Fruit fly (Drosophila melanogaster) whole organism, embryonic: ENCODE results near the gene Rab7.

Experiments
- Asciz ChIP-seq: fragments of 200-800 bp; sonication (Bioruptor generic); optimal IDR thresholded peaks from 2 replicates; lab custom pipeline; 2017; ENCODE audit warnings: missing biosample characterization, mild to moderate bottlenecking, missing genetic modification characterization, missing genetic modification reagents
- Awh ChIP-seq: fragments of 200-800 bp; sonication (Bioruptor generic); IDR thresholded peaks from 2 replicates; pipeline ENCODE4, ENCODE4 v1.3.6; 2022; ENCODE audit warnings: missing biosample characterization, missing genetic modification characterization
- CG10274 ChIP-seq: fragments of 200-800 bp; sonication (Bioruptor generic); optimal IDR thresholded peaks from 3 replicates; lab custom pipeline; 2017; ENCODE audit warnings: missing biosample characterization, mild to moderate bottlenecking, missing genetic modification characterization
- CG11247 ChIP-seq: fragments of 200-800 bp; sonication (Bioruptor generic); IDR thresholded peaks from 2 replicates; pipeline ENCODE4 v1.3.6; 2022; ENCODE audit warnings: missing biosample characterization, missing genetic modification characterization
- CG13775 ChIP-seq: fragments of 200-800 bp; sonication (Bioruptor generic); optimal IDR thresholded peaks from 3 replicates; lab custom pipeline; 2017; ENCODE audit warnings: missing biosample characterization, mild to moderate bottlenecking, missing genetic modification characterization
- CG14710 ChIP-seq: fragments of 200-800 bp; sonication (Bioruptor generic); optimal IDR thresholded peaks from 3 replicates; lab custom pipeline; 2019; ENCODE audit warnings: missing biosample characterization, mild to moderate bottlenecking, missing genetic modification characterization, moderate library complexity
- CG16815 ChIP-seq: fragments of 200-800 bp; sonication (Bioruptor generic); optimal IDR thresholded peaks from 3 replicates; lab custom pipeline; 2017; ENCODE audit warnings: missing biosample characterization, mild to moderate bottlenecking, missing genetic modification characterization
- CG17359 ChIP-seq: fragments of 200-800 bp; sonication (Bioruptor generic); optimal IDR thresholded peaks from 3 replicates; lab custom pipeline; 2018; ENCODE audit warnings: missing biosample characterization, mild to moderate bottlenecking, missing genetic modification characterization, moderate library complexity
- CG17912 ChIP-seq: fragments of 200-800 bp; sonication (Bioruptor generic); optimal IDR thresholded peaks from 2 replicates; lab custom pipeline; 2018; ENCODE audit warnings: missing biosample characterization, mild to moderate bottlenecking, missing genetic modification characterization
- CG18764 ChIP-seq: fragments of 200-800 bp; sonication (Bioruptor generic); optimal IDR thresholded peaks from 3 replicates; lab custom pipeline; 2016; ENCODE audit warnings: missing biosample characterization, missing genetic modification characterization
- CG30020 ChIP-seq: fragments of 200-800 bp; optimal IDR thresholded peaks from 2 replicates; lab custom pipeline; 2019; ENCODE audit warnings: missing biosample characterization, mild to moderate bottlenecking, missing genetic modification characterization, moderate library complexity
- CG3065 ChIP-seq: fragments of 200-800 bp; sonication (Bioruptor generic); optimal IDR thresholded peaks from 2 replicates; lab custom pipeline; 2016; ENCODE audit warnings: missing biosample characterization, missing genetic modification characterization
- CG33213 ChIP-seq: fragments of 200-800 bp; sonication (Bioruptor generic); optimal IDR thresholded peaks from 3 replicates; lab custom pipeline; 2016; ENCODE audit warnings: missing biosample characterization, missing genetic modification characterization
- CG33557 ChIP-seq: fragments of 200-800 bp; sonication (Bioruptor generic); optimal IDR thresholded peaks from 2 replicates; lab custom pipeline; 2019; ENCODE audit warnings: missing biosample characterization, mild to moderate bottlenecking, missing genetic modification characterization, moderate library complexity
- CG43689 ChIP-seq: fragments of 200-800 bp; sonication (Bioruptor generic); IDR thresholded peaks from 2 replicates; pipeline ENCODE4 v1.3.6; 2022; ENCODE audit warnings: missing biosample characterization, missing genetic modification characterization
- CG4424 ChIP-seq: fragments of 200-800 bp; sonication (Bioruptor generic); optimal IDR thresholded peaks from 3 replicates; lab custom pipeline; 2016; ENCODE audit warnings: missing biosample characterization, missing genetic modification characterization
- CG5245 ChIP-seq: fragments of 200-800 bp; sonication (Bioruptor generic); optimal IDR thresholded peaks from 3 replicates; lab custom pipeline; 2016; ENCODE audit warnings: missing biosample characterization, missing genetic modification characterization
- CG6813 ChIP-seq: fragments of 200-800 bp; sonication (Bioruptor generic); optimal IDR thresholded peaks from 2 replicates; lab custom pipeline; 2017; ENCODE audit warnings: missing biosample characterization, missing genetic modification characterization, mild to moderate bottlenecking, moderate library complexity, missing genetic modification reagents
- CG7928 ChIP-seq: fragments of 200-800 bp; sonication (Bioruptor generic); optimal IDR thresholded peaks from 2 replicates; lab custom pipeline; 2017; ENCODE audit warnings: missing biosample characterization, mild to moderate bottlenecking, missing genetic modification characterization
- CG8359 ChIP-seq: fragments of 200-800 bp; sonication (Bioruptor generic); optimal IDR thresholded peaks from 2 replicates; lab custom pipeline; 2017; ENCODE audit warnings: missing biosample characterization, mild to moderate bottlenecking, missing genetic modification characterization, borderline replicate concordance
- CG9215 ChIP-seq: fragments of 200-800 bp; sonication (Bioruptor generic); IDR thresholded peaks from 2 replicates; pipeline ENCODE4 v1.3.6; 2022; ENCODE audit warnings: missing biosample characterization, missing genetic modification characterization
- CG9932 ChIP-seq: fragments of 200-800 bp; sonication (Bioruptor generic); IDR thresholded peaks from 2 replicates; pipeline ENCODE4 v1.3.6; 2022; ENCODE audit warnings: missing biosample characterization, missing genetic modification characterization
- Dll ChIP-seq: fragments of 200-800 bp; sonication (Bioruptor generic); IDR thresholded peaks from 4 replicates; pipeline ENCODE4 v1.3.6; 2022; ENCODE audit warnings: missing biosample characterization, missing genetic modification characterization; ENCODE audit not compliant: partially characterized antibody
- E2f1 ChIP-seq: fragments of 200-800 bp; sonication (Bioruptor generic); IDR thresholded peaks from 2 replicates; pipeline ENCODE4 v1.3.6; 2022; ENCODE audit warnings: missing biosample characterization, missing genetic modification characterization
- Fer2 ChIP-seq: fragments of 200-800 bp; sonication (Bioruptor generic); optimal IDR thresholded peaks from 2 replicates; lab custom pipeline; 2018; ENCODE audit warnings: missing biosample characterization, mild to moderate bottlenecking, missing genetic modification characterization, moderate library complexity
- H15 ChIP-seq: fragments of 200-800 bp; sonication (Bioruptor generic); IDR thresholded peaks from 3 replicates; pipeline ENCODE4 v1.3.6; 2022; ENCODE audit warnings: missing biosample characterization, missing genetic modification characterization
- Hmr ChIP-seq: fragments of 200-800 bp; sonication (Bioruptor generic); optimal IDR thresholded peaks from 3 replicates; lab custom pipeline; 2017; ENCODE audit warnings: mild to moderate bottlenecking, missing biosample characterization, missing genetic modification reagents, missing genetic modification characterization
- NFAT ChIP-seq: fragments of 200-800 bp; sonication (Bioruptor generic); IDR thresholded peaks from 2 replicates; pipeline ENCODE4 v1.3.6; 2022; ENCODE audit warnings: missing biosample characterization, missing genetic modification characterization
- Neu2 ChIP-seq: fragments of 200-800 bp; sonication (Bioruptor generic); optimal IDR thresholded peaks from 3 replicates; lab custom pipeline; 2016; ENCODE audit warnings: missing biosample characterization, missing genetic modification characterization, borderline replicate concordance
- Nf-YC ChIP-seq: fragments of 200-800 bp; optimal IDR thresholded peaks from 3 replicates; lab custom pipeline; 2019; ENCODE audit warnings: missing biosample characterization, mild to moderate bottlenecking, missing genetic modification characterization, moderate library complexity
- Ssrp ChIP-seq: fragments of 200-800 bp; sonication (Bioruptor generic); optimal IDR thresholded peaks from 2 replicates; lab custom pipeline; 2018; ENCODE audit warnings: missing biosample characterization, mild to moderate bottlenecking, missing genetic modification characterization, moderate library complexity
- Usf ChIP-seq: fragments of 200-800 bp; sonication (Bioruptor generic); optimal IDR thresholded peaks from 2 replicates; lab custom pipeline; 2017; ENCODE audit warnings: missing genotype, missing biosample characterization, missing genetic modification characterization
- Vsx1 ChIP-seq: fragments of 200-800 bp; sonication (Bioruptor generic); optimal IDR thresholded peaks from 2 replicates; lab custom pipeline; 2017; ENCODE audit warnings: missing biosample characterization, mild to moderate bottlenecking, missing genetic modification characterization, missing genetic modification reagents
- bcd ChIP-seq: fragments of 200-800 bp; sonication (Bioruptor generic); optimal IDR thresholded peaks from 2 replicates; lab custom pipeline; 2017; ENCODE audit warnings: missing biosample characterization, mild to moderate bottlenecking, missing genetic modification characterization
- chm ChIP-seq: fragments of 200-800 bp; sonication (Bioruptor generic); IDR thresholded peaks from 2 replicates; pipeline ENCODE4 v1.3.6; 2022; ENCODE audit warnings: missing biosample characterization, missing genetic modification characterization
- danr ChIP-seq: fragments of 200-800 bp; sonication (Bioruptor generic); IDR thresholded peaks from 2 replicates; pipeline ENCODE4 v1.3.6; 2022; ENCODE audit warnings: missing biosample characterization, missing genetic modification characterization
- eve ChIP-seq, 2 experiments: fragments of >200 bp; optimal IDR thresholded peaks; 2 replicates each; lab custom pipeline; 2017; ENCODE audit warnings: missing biosample characterization in 2 of 2, missing genetic modification characterization in 2 of 2
- inv ChIP-seq: fragments of 200-800 bp; sonication (Bioruptor generic); IDR thresholded peaks from 2 replicates; pipeline ENCODE4 v1.3.6; 2022; ENCODE audit warnings: missing biosample characterization, missing genetic modification characterization; ENCODE audit not compliant: partially characterized antibody
- lov ChIP-seq, 2 experiments: fragments of 200-800 bp in 1 of 2; fragments of >200 bp in 1 of 2; sonication (Bioruptor generic) in 1 of 2; IDR thresholded peaks in 1 of 2; optimal IDR thresholded peaks in 1 of 2; 2 replicates in 1 of 2; 3 replicates in 1 of 2; pipeline versions ENCODE4 v1.3.6 to Lab custom; 2017 to 2022; ENCODE audit warnings: missing biosample characterization in 1 of 2, missing genetic modification characterization in 1 of 2
- phol ChIP-seq: fragments of 200-800 bp; sonication (Bioruptor generic); optimal IDR thresholded peaks from 3 replicates; lab custom pipeline; 2018; ENCODE audit warnings: missing biosample characterization, mild to moderate bottlenecking, missing genetic modification characterization, moderate library complexity
- prd ChIP-seq, 3 experiments: fragments of >200 bp in 2 of 3; fragments of 200-800 bp in 1 of 3; sonication (Bioruptor generic) in 1 of 3; optimal IDR thresholded peaks in 2 of 3; IDR thresholded peaks in 1 of 3; 2 replicates in 2 of 3; 3 replicates in 1 of 3; pipeline versions ENCODE4 v1.3.6 to Lab custom; 2017 to 2022; ENCODE audit warnings: missing biosample characterization in 1 of 3, missing genetic modification characterization in 1 of 3
- rib ChIP-seq: fragments of 200-800 bp; sonication (Bioruptor generic); IDR thresholded peaks from 2 replicates; pipeline ENCODE4 v1.3.6; 2022; ENCODE audit warnings: missing biosample characterization, missing genetic modification characterization
- ro ChIP-seq: fragments of 200-800 bp; sonication (Bioruptor generic); IDR thresholded peaks from 2 replicates; pipeline ENCODE4 v1.3.6; 2022; ENCODE audit warnings: missing biosample characterization, missing genetic modification characterization
- stc ChIP-seq: fragments of 200-800 bp; sonication (Bioruptor generic); IDR thresholded peaks from 2 replicates; pipeline ENCODE4 v1.3.6; 2022; ENCODE audit warnings: missing biosample characterization, missing genetic modification characterization
- toy ChIP-seq: fragments of 200-800 bp; sonication (Bioruptor generic); IDR thresholded peaks from 2 replicates; pipeline ENCODE4 v1.3.6; 2022; ENCODE audit warnings: missing biosample characterization, missing genetic modification characterization
- twi ChIP-seq: fragments of 200-800 bp; optimal IDR thresholded peaks from 2 replicates; lab custom pipeline; 2019; ENCODE audit warnings: missing biosample characterization, mild to moderate bottlenecking, missing genetic modification characterization, moderate library complexity
- tx ChIP-seq: fragments of 200-800 bp; sonication (Bioruptor generic); optimal IDR thresholded peaks from 2 replicates; lab custom pipeline; 2016; ENCODE audit warnings: missing biosample characterization, missing genetic modification characterization
- usp ChIP-seq: fragments of >200 bp; optimal IDR thresholded peaks from 2 replicates; lab custom pipeline; 2017; ENCODE audit warnings: missing biosample characterization, missing genetic modification characterization

Rab7 gene

dm6 chr3R:23958091-23958838 is 34.5 kb upstream of the Rab7 start, which contains the start of the genes GluProRS and AP-1sigma (continued):
- TF ChIP-seq Asciz (GFP tag; lab: Kevin White, UChicago): peak; percentile 68
- TF ChIP-seq stc (GFP tag; lab: Robert Waterston, UW): peak; percentile 90
- TF ChIP-seq CG10274 (GFP tag; lab: Kevin White, UChicago): peak; percentile 56
- peak; percentile 79 for TF ChIP-seq Usf
- peak; percentile 79 for TF ChIP-seq CG33213 (GFP tag; lab: Kevin White, UChicago)
- TF ChIP-seq CG14710 (tag; lab: Kevin White, UChicago): peak; percentile 92
- no peak for TF ChIP-seq prd (optimal IDR thresholded peaks at IDR 0.05; lab: Kevin White, UChicago)
- peak; percentile 98 for TF ChIP-seq prd (GFP tag; IDR thresholded peaks at IDR 0.05; lab: Robert Waterston, UW)
- TF ChIP-seq CG17359 (tag; lab: Kevin White, UChicago): peak; percentile 84
- peak; percentile 44 for TF ChIP-seq CG7928 (GFP tag; lab: Kevin White, UChicago)
- peak; percentile 82 for TF ChIP-seq Nf-YC (tag; lab: Kevin White, UChicago)
- peak; percentile 99 for TF ChIP-seq CG9932
- TF ChIP-seq H15 (GFP tag; lab: Robert Waterston, UW): peak; percentile 94
- TF ChIP-seq CG9215 (GFP tag; lab: Robert Waterston, UW): peak; percentile 95
- peak; percentile 92 for TF ChIP-seq rib (GFP tag; lab: Robert Waterston, UW)
- peak; percentile 91 for TF ChIP-seq inv (GFP tag; lab: Robert Waterston, UW)
- peak; percentile 97 for TF ChIP-seq Dll (GFP tag; lab: Robert Waterston, UW)
- peak; percentile 95 for TF ChIP-seq NFAT
- peak; percentile 94 for TF ChIP-seq phol (tag; lab: Kevin White, UChicago)
- TF ChIP-seq CG8359 (GFP tag; lab: Kevin White, UChicago): peak; percentile 58
- peak; percentile 91 for TF ChIP-seq CG16815
- peak; percentile 96 for TF ChIP-seq E2f1 (GFP tag; lab: Robert Waterston, UW)
- TF ChIP-seq ro (GFP tag; lab: Robert Waterston, UW): peak; percentile 79
- TF ChIP-seq Fer2 (tag; lab: Kevin White, UChicago): peak; percentile 82
- TF ChIP-seq bcd (GFP tag; lab: Kevin White, UChicago): peak; percentile 92
- TF ChIP-seq lov (optimal IDR thresholded peaks at IDR 0.05; lab: Kevin White, UChicago): no peak
- TF ChIP-seq lov (GFP tag; IDR thresholded peaks at IDR 0.05; lab: Robert Waterston, UW): peak; percentile 86; the same call in 2 of the 3 replicates
- peak; percentile 80 for TF ChIP-seq Vsx1 (GFP tag; lab: Kevin White, UChicago)
- TF ChIP-seq tx (GFP tag; lab: Kevin White, UChicago): peak; percentile 87
- TF ChIP-seq twi (tag; lab: Kevin White, UChicago): peak; percentile 83
- TF ChIP-seq Hmr (GFP tag; lab: Kevin White, UChicago): peak; percentile 86
- peak; percentile 92 for TF ChIP-seq CG5245 (GFP tag; lab: Kevin White, UChicago)
- peak; percentile 88 for TF ChIP-seq CG18764 (GFP tag; lab: Kevin White, UChicago)
- peak; percentile 74 for TF ChIP-seq CG30020 (tag; lab: Kevin White, UChicago)
- TF ChIP-seq Ssrp (tag; lab: Kevin White, UChicago): peak; percentile 87
- TF ChIP-seq Neu2 (GFP tag; lab: Kevin White, UChicago): no peak
- TF ChIP-seq CG43689: peak; percentile 88
- TF ChIP-seq CG17912 (GFP tag; lab: Kevin White, UChicago): peak; percentile 39
- TF ChIP-seq CG6813: peak; percentile 59
- TF ChIP-seq usp (GFP tag; lab: Kevin White, UChicago): no peak
- TF ChIP-seq CG33557 (GFP tag; lab: Kevin White, UChicago): peak; percentile 78
- TF ChIP-seq chm (GFP tag; lab: Robert Waterston, UW): peak; percentile 93
- TF ChIP-seq CG13775 (GFP tag; lab: Kevin White, UChicago): peak; percentile 93
- peak; percentile 93 for TF ChIP-seq Awh (GFP tag; lab: Robert Waterston, UW)
- peak; percentile 89 for TF ChIP-seq CG3065
- peak; percentile 97 for TF ChIP-seq CG11247 (GFP tag; lab: Robert Waterston, UW)
- peak; percentile 93 for TF ChIP-seq danr (GFP tag; lab: Robert Waterston, UW)
- peak; percentile 88 for TF ChIP-seq toy
- peak in 1 of 2 experiments; percentile 3 for TF ChIP-seq eve (GFP tag; optimal IDR thresholded peaks at IDR 0.05; lab: Kevin White, UChicago)
- peak; percentile 92 for TF ChIP-seq CG4424 (GFP tag; lab: Kevin White, UChicago)
